Worm (Caenorhabditis elegans) whole organism, L4 larva: Measurements from ENCODE around the gene spk-1.
A peak's percentile ranks its signal among the peaks of the same experiment; 100 is the strongest.
"Not testable (repeated sequence)": the region's sequence is repeated elsewhere in the genome, so short reads cannot be mapped to it uniquely, and the experiment has no call there.

Experiments used
- D1046.2 ChIP-seq: fragments of 200-800 bp; sonication (Bioruptor generic); IDR thresholded peaks from 2 replicates; pipeline ENCODE4 v1.3.6; 2022; ENCODE audit warnings: missing genetic modification characterization, missing compliant biosample characterization
- F26F4.8 ChIP-seq: fragments of 200-800 bp; sonication (Bioruptor generic); conservative IDR thresholded peaks from 2 replicates; pipeline ENCODE4 v1.3.6; 2022; ENCODE audit warnings: missing genetic modification characterization, missing compliant biosample characterization
- F49E8.2 ChIP-seq: sonication (generic microtip); optimal IDR thresholded peaks from 2 replicates; lab custom pipeline; 2016; ENCODE audit warnings: missing compliant biosample characterization, mild to moderate bottlenecking, missing genetic modification characterization, borderline replicate concordance
- T26A8.4 ChIP-seq: fragments of 200-800 bp; sonication (Bioruptor generic); IDR thresholded peaks from 2 replicates; pipeline ENCODE4 v1.3.6; 2022; ENCODE audit warnings: missing genetic modification characterization, missing compliant biosample characterization
- Y48G9A.11 ChIP-seq: fragments of 200-800 bp; sonication (Bioruptor generic); IDR thresholded peaks from 2 replicates; pipeline ENCODE4 v1.3.6; 2022; ENCODE audit warnings: missing genetic modification reagents, missing genetic modification characterization, missing compliant biosample characterization
- ZK337.2 ChIP-seq: fragments of 200-800 bp; sonication (Bioruptor generic); IDR thresholded peaks from 2 replicates; pipeline ENCODE4 v1.3.6; 2022; ENCODE audit warnings: missing genetic modification reagents, missing genetic modification characterization, missing compliant biosample characterization
- aha-1 ChIP-seq: fragments of 150-350 bp; peaks from one replicate; lab custom pipeline; 2014; ENCODE audit warnings: missing biosample characterization, missing genetic modification characterization
- ama-1 ChIP-seq: fragments of 150-350 bp; optimal IDR thresholded peaks from 2 replicates; lab custom pipeline; 2014; ENCODE audit warnings: inconsistent platforms, mixed read lengths
- arid-1 ChIP-seq: fragments of 200-800 bp; sonication (Bioruptor generic); conservative IDR thresholded peaks from 2 replicates; pipeline ENCODE4 v1.3.6; 2022; ENCODE audit warnings: missing genetic modification reagents, missing genetic modification characterization, missing compliant biosample characterization
- ceh-20 ChIP-seq: fragments of 200-800 bp; sonication (Bioruptor generic); IDR thresholded peaks from 2 replicates; pipeline ENCODE4 v1.3.6; 2022; ENCODE audit warnings: missing genetic modification reagents, missing genetic modification characterization, missing compliant biosample characterization
- ceh-44 ChIP-seq: fragments of 200-800 bp; sonication (Bioruptor generic); IDR thresholded peaks from 2 replicates; pipeline ENCODE4 v1.3.6; 2022; ENCODE audit warnings: missing genetic modification reagents, missing genetic modification characterization, missing compliant biosample characterization
- ces-1 ChIP-seq: fragments of 150-350 bp; sonication (generic microtip); optimal IDR thresholded peaks from 4 replicates; lab custom pipeline; 2014; ENCODE audit warnings: missing biosample characterization, missing genetic modification reagents, missing genetic modification characterization
- daf-16 ChIP-seq, 3 experiments: sonication (generic microtip); optimal IDR thresholded peaks; 2 replicates each; lab custom pipeline; 2016 to 2017; ENCODE audit warnings: missing genetic modification characterization in 3 of 3, missing genetic modification reagents in 3 of 3, mild to moderate bottlenecking in 2 of 3, missing compliant biosample characterization in 2 of 3, missing biosample characterization in 1 of 3, moderate library complexity in 1 of 3
- daf-19 ChIP-seq: fragments of 200-800 bp; sonication (Bioruptor generic); conservative IDR thresholded peaks from 2 replicates; pipeline ENCODE4 v1.3.6; 2022; ENCODE audit warnings: missing genetic modification characterization, missing compliant biosample characterization
- dmd-9 ChIP-seq: fragments of 200-800 bp; sonication (Bioruptor generic); IDR thresholded peaks from 2 replicates; pipeline ENCODE4 v1.3.6; 2022; ENCODE audit warnings: missing genetic modification reagents, missing genetic modification characterization, missing compliant biosample characterization
- lin-29 ChIP-seq: fragments of 200-800 bp; sonication (Bioruptor generic); IDR thresholded peaks from 2 replicates; pipeline ENCODE4 v1.3.6; 2022; ENCODE audit warnings: missing genetic modification reagents, missing genetic modification characterization, missing compliant biosample characterization
- lin-38 ChIP-seq: fragments of 200-800 bp; sonication (Bioruptor generic); IDR thresholded peaks from 2 replicates; pipeline ENCODE4 v1.3.6; 2022; ENCODE audit warnings: missing genetic modification reagents, missing genetic modification characterization, missing compliant biosample characterization
- madf-5 ChIP-seq, 2 experiments: fragments of 200-800 bp; sonication (Bioruptor generic); IDR thresholded peaks; 2 replicates each; pipeline ENCODE4 v1.3.6; 2022; ENCODE audit warnings: missing compliant biosample characterization in 2 of 2, missing genetic modification characterization in 2 of 2
- madf-9 ChIP-seq: fragments of 200-800 bp; sonication (Bioruptor generic); conservative IDR thresholded peaks from 2 replicates; pipeline ENCODE4 v1.3.6; 2022; ENCODE audit warnings: missing genetic modification reagents, missing genetic modification characterization, missing compliant biosample characterization
- mdt-29 ChIP-seq: fragments of 200-800 bp; sonication (Bioruptor generic); IDR thresholded peaks from 2 replicates; pipeline ENCODE4 v1.3.6; 2022; ENCODE audit warnings: missing genetic modification reagents, missing genetic modification characterization, missing compliant biosample characterization
- nhr-102 ChIP-seq: sonication (generic microtip); optimal IDR thresholded peaks from 2 replicates; lab custom pipeline; 2016; ENCODE audit warnings: mild to moderate bottlenecking, missing genetic modification characterization, moderate library complexity, missing compliant biosample characterization
- nhr-42 ChIP-seq: fragments of 200-800 bp; sonication (Bioruptor generic); IDR thresholded peaks from 2 replicates; pipeline ENCODE4 v1.3.6; 2022; ENCODE audit warnings: missing genetic modification characterization, missing compliant biosample characterization
- nhr-77 ChIP-seq: fragments of 150-350 bp; optimal IDR thresholded peaks from 2 replicates; lab custom pipeline; 2014; ENCODE audit warnings: missing biosample characterization, missing genetic modification characterization
- pha-4 ChIP-seq, 2 experiments: fragments of 150-350 bp in 1 of 2; fragments of 200-800 bp in 1 of 2; sonication (Bioruptor generic) in 1 of 2; IDR thresholded peaks in 1 of 2; optimal IDR thresholded peaks in 1 of 2; 2 replicates each; pipeline versions ENCODE4 v1.3.6 to Lab custom; 2014 to 2022; ENCODE audit warnings: missing genetic modification characterization in 2 of 2, missing genetic modification reagents in 2 of 2, missing biosample characterization in 1 of 2, missing compliant biosample characterization in 1 of 2
- set-16 ChIP-seq: fragments of 200-800 bp; sonication (Bioruptor generic); IDR thresholded peaks from 2 replicates; pipeline ENCODE4 v1.3.6; 2022; ENCODE audit warnings: missing genetic modification reagents, missing genetic modification characterization, missing compliant biosample characterization
- snpc-1.2 ChIP-seq: fragments of 200-800 bp; sonication (Bioruptor generic); IDR thresholded peaks from 2 replicates; pipeline ENCODE4 v1.3.6; 2022; ENCODE audit warnings: missing genetic modification reagents, missing genetic modification characterization, missing compliant biosample characterization
- snpc-4 ChIP-seq: fragments of 150-350 bp; optimal IDR thresholded peaks from 2 replicates; lab custom pipeline; 2014; ENCODE audit warnings: missing biosample characterization, missing genetic modification characterization
- spr-1 ChIP-seq: sonication (generic microtip); optimal IDR thresholded peaks from 2 replicates; lab custom pipeline; 2016; ENCODE audit warnings: mild to moderate bottlenecking, missing genetic modification characterization, missing compliant biosample characterization
- spr-3 ChIP-seq: fragments of 200-800 bp; sonication (Bioruptor generic); optimal IDR thresholded peaks from 2 replicates; lab custom pipeline; 2018; ENCODE audit warnings: mild to moderate bottlenecking, missing genetic modification characterization, missing compliant biosample characterization
- tag-97 ChIP-seq: fragments of 200-800 bp; sonication (Bioruptor generic); IDR thresholded peaks from 2 replicates; pipeline ENCODE4 v1.3.6; 2022; ENCODE audit warnings: missing genetic modification characterization, missing compliant biosample characterization
- tra-1 ChIP-seq: fragments of 200-800 bp; sonication (Bioruptor generic); IDR thresholded peaks from 2 replicates; pipeline ENCODE4 v1.3.6; 2022; ENCODE audit warnings: missing genetic modification reagents, missing genetic modification characterization, missing compliant biosample characterization
- unc-130 ChIP-seq: sonication (generic microtip); optimal IDR thresholded peaks from 2 replicates; lab custom pipeline; 2016; ENCODE audit warnings: missing genetic modification reagents, missing genetic modification characterization, missing compliant biosample characterization
- vab-7 ChIP-seq: fragments of 200-800 bp; sonication (Bioruptor generic); IDR thresholded peaks from 2 replicates; pipeline ENCODE4 v1.3.6; 2022; ENCODE audit warnings: missing genetic modification reagents, missing genetic modification characterization, missing compliant biosample characterization

spk-1 gene

DNA sequence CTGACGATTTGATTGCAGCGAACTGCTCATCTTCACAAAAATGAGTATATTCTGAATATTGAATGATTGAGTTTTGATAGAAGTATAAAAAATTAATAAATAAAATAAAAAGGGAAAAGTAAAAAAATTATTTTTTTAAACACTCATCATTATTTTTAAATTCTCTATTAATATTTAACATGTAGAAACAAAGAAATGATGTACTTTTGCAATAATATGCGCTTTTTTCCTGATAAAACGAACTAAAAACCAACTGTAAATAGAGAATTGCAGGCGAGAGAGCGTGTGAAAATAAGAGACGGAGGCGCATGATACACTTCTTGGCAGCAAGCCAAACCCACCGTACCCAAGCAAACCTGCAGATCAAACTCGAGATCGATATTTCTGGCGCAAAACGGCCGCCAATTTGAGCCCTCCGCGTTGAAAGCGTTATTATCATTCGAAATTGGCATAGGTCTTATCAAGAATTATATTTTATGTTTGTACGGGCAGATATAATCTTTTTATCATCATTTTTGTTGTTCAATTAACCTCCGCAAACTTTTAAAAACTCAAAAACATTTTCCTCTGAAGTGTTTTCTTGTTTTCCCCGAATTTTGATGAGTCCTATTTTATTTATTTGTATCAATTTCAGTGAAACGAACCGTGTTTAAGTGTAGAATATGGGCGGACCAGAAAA lies at the start of gene spk-1, which contains the start of gene rheb-1 (continued):
- no peak for TF ChIP-seq daf-19
- TF ChIP-seq ama-1 (lab: Kevin White, UChicago), result peak; percentile 18
- TF ChIP-seq F26F4.8, result no peak
- TF ChIP-seq ces-1 (GFP tag; lab: Kevin White, UChicago), result no peak
- TF ChIP-seq madf-9 (GFP tag; lab: Robert Waterston, UW), result peak; percentile 64; the same call in 1 of the 2 replicates
- no peak for TF ChIP-seq Y48G9A.11 (GFP tag; lab: Robert Waterston, UW)
- peak; percentile 93 for TF ChIP-seq nhr-77 (tag; lab: Kevin White, UChicago)

- peak; percentile 74 for TF ChIP-seq snpc-1.2 (GFP tag; lab: Robert Waterston, UW)
- TF ChIP-seq mdt-29, result 0 out of 2 replicates have a peak, but pooled peaks have one; percentile 28
- peak; percentile 69 for TF ChIP-seq F49E8.2 (tag; lab: Kevin White, UChicago)
- peak; percentile 97 for TF ChIP-seq Y48G9A.11 (GFP tag; lab: Robert Waterston, UW)
- peak; percentile 84 for TF ChIP-seq unc-130 (GFP tag; lab: Kevin White, UChicago)
- TF ChIP-seq madf-5 (GFP tag; IDR thresholded peaks at IDR 0.05; lab: Robert Waterston, UW), result 0 out of 4 replicates have a peak, but pooled peaks of 1 of the 2 experiments have one; percentile 19
- peak; percentile 51; the same call in 1 of the 2 replicates for TF ChIP-seq ceh-20
- TF ChIP-seq pha-4 (GFP tag; IDR thresholded peaks at IDR 0.05; lab: Robert Waterston, UW), result peak; percentile 41; the same call in 1 of the 2 replicates
- not testable (repeated sequence) for TF ChIP-seq pha-4 (tag; optimal IDR thresholded peaks at IDR 0.05; lab: Kevin White, UChicago)
- peak; percentile 69; the same call in 1 of the 2 replicates for TF ChIP-seq arid-1 (GFP tag; lab: Robert Waterston, UW)
- peak; percentile 63 for TF ChIP-seq set-16 (GFP tag; lab: Robert Waterston, UW)
- TF ChIP-seq ceh-44 (GFP tag; lab: Robert Waterston, UW), result peak; percentile 96
- TF ChIP-seq vab-7 (GFP tag; lab: Robert Waterston, UW), result peak; percentile 88
- TF ChIP-seq snpc-4 (tag; lab: Kevin White, UChicago), result peak; percentile 68
- peak; percentile 66; the same call in 1 of the 2 replicates for TF ChIP-seq tra-1 (GFP tag; lab: Robert Waterston, UW)
- TF ChIP-seq aha-1, result peak; percentile 26
- TF ChIP-seq dmd-9 (GFP tag; lab: Robert Waterston, UW), result 0 out of 2 replicates have a peak, but pooled peaks have one; percentile 38
- 0 out of 2 replicates have a peak, but pooled peaks have one; percentile 55 for TF ChIP-seq D1046.2 (GFP tag; lab: Robert Waterston, UW)
- peak; percentile 43; the same call in 1 of the 2 replicates for TF ChIP-seq ZK337.2
- peak; percentile 98 for TF ChIP-seq lin-38 (GFP tag; lab: Robert Waterston, UW)
- peak; percentile 66; the same call in 1 of the 2 replicates for TF ChIP-seq nhr-42 (GFP tag; lab: Robert Waterston, UW)
These were observed 48.1 kb upstream of the spk-1 start for ce11 chrIII:9408304-9408703.

DNA sequence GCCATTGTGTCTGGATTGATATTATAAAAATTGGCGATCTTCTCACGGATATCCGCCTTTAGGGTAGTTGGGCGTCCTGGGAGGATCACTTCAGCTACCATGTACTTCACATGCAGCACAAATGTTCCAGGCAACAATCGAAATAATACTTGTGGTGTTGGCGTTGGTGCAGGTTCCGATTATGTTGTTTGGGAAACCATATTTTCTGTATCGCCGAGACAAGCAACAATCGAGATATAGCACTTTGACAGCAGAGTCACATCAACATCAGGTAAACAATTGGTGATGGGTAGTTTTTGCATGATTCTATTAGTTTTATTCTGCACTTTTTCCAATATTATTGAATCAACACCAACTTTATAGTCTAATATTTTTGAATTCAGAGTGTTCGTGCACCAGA lies 43.1 kb upstream of the spk-1 start, which contains the start of gene T26G10.3:
T26G10.3 (minus strand) TSS at position 101 of the 400 bp plus-strand sequence.
- TF ChIP-seq tag-97 (GFP tag; lab: Robert Waterston, UW) (no peak), F26F4.8 (no peak), daf-16 (GFP tag; optimal IDR thresholded peaks at IDR 0.05; lab: Kevin White, UChicago) (no peak), daf-16 (tag; optimal IDR thresholded peaks at IDR 0.05; lab: Kevin White, UChicago) (no peak), nhr-102 (tag; lab: Kevin White, UChicago) (no peak), spr-1 (tag; lab: Kevin White, UChicago) (no peak), madf-9 (GFP tag; lab: Robert Waterston, UW) (no peak), spr-3 (GFP tag; lab: Kevin White, UChicago) (no peak), T26A8.4 (GFP tag; lab: Robert Waterston, UW) (no peak), lin-29 (no peak), snpc-1.2 (GFP tag; lab: Robert Waterston, UW) (no peak)
